Fruit fly (Drosophila melanogaster): ENCODE results near the gene Klp3A.

Klp3A gene

DNA sequence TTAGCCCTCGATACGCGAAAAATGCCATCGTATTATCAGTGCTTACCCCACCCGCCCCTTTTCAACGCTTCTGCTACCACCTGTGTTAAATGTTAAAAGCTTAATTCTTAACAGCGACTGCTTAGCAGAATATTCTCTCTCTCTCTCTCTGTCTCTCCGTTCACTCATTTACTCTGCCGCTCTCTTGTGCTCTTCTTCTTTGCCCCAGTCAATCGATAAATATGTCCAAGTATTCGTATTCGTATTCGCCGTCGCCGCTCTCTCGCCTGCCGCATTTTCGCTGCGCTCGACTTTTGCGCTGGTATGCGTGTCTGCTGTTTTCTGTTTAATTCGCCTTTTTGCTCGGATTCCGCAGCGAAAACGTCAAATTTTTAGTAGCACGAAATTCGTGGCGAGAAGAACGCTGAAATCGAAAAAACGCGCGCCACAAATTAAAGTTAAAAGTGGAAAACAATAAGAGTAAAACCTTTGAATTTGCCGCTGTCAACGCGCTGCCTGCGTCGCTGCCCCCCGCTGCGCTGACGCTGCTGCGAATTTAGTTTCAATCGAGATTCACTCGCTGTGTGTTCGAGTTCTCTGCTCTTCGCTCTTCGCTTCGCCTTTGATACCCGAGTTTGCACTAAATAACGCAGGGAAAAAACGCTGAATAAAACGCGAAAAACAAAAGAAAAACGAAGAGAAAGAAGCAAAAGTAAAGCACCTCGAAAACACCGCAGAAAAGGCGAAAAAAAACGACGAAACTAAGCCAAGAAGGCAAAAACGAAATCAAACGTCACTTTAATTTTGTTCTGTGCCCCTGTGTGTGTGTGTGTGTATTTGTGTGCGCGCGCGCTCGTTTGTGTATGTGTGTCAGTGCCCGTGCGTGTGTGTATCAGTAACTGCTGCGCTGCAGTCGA lies 38.9 kb upstream of the Klp3A start (continued):
- no peak for TF ChIP-seq Hr4 (GFP tag; optimal IDR thresholded peaks at IDR 0.05)
- TF ChIP-seq acj6 (GFP tag; optimal IDR thresholded peaks at IDR 0.05), result no peak

DNA sequence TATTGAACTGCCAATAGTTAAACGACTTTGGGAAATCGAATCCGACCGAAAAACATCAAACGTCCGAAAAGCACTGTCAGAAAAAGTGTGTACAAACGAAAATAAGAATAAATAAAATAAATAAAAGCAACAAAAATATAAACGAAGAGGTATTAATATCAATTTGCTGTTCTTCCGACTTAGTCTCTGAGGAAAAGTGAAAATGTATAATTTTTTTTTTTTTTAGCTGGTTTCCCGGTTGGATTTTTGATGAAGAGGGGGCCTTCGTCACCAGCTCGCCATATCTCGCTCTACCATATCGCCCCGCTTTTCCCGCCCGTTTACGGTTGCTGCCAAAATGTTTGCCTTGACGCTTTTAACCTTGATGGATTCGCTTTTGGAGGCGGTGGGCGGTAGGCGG lies 34.8 kb upstream of the Klp3A start:
- no peak for TF ChIP-seq CG6276 (GFP tag; optimal IDR thresholded peaks at IDR 0.05)
- TF ChIP-seq Eip78C (GFP tag), result peak; percentile 24

DNA sequence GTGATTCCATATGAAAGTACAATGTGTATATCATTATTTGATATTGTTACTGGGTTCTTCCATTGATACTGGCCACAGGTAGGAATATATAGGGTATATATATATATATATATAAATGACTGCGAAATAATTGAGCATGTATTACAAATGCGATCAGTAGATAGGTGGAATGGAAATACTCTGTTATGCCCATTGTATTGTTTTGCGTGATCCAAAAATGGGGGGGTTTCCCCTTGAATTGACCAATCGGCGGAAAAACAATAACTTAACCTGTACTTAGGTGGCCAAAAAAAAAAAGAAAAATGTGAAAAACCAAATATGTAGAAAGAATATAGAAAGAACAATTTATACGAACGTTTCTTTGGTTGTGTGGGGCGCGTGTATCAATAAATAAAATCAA lies 34.1 kb upstream of the Klp3A start:
- no peak for TF ChIP-seq cyc (GFP tag; optimal IDR thresholded peaks at IDR 0.05)
- TF ChIP-seq Sox102F (GFP tag; optimal IDR thresholded peaks at IDR 0.05), result no peak
- no peak for TF ChIP-seq svp (GFP tag)
- no peak for TF ChIP-seq CG6792 (GFP tag; optimal IDR thresholded peaks at IDR 0.05)
- no peak for TF ChIP-seq achi (GFP tag; optimal IDR thresholded peaks at IDR 0.05)
- no peak for TF ChIP-seq CG1621 (tag; optimal IDR thresholded peaks at IDR 0.05)
- no peak for TF ChIP-seq Sox14 (GFP tag; optimal IDR thresholded peaks at IDR 0.05)
- no peak for TF ChIP-seq pdm3 (GFP tag; optimal IDR thresholded peaks at IDR 0.05)
- TF ChIP-seq CG8319 (GFP tag; optimal IDR thresholded peaks at IDR 0.05), result no peak
- TF ChIP-seq salr (GFP tag; optimal IDR thresholded peaks at IDR 0.05), result no peak
- TF ChIP-seq ss (GFP tag; optimal IDR thresholded peaks at IDR 0.05), result no peak
- TF ChIP-seq CG11762 (GFP tag; optimal IDR thresholded peaks at IDR 0.05; ENCODE audit: insufficient read depth), result no peak
- no peak for TF ChIP-seq CG34406 (GFP tag; optimal IDR thresholded peaks at IDR 0.05)
- no peak for TF ChIP-seq Blimp-1 (GFP tag; optimal IDR thresholded peaks at IDR 0.05)
- no peak for TF ChIP-seq CG15336 (GFP tag; IDR thresholded peaks at IDR 0.05)
- no peak for TF ChIP-seq CG6163 (GFP tag; IDR thresholded peaks at IDR 0.05)
- no peak for TF ChIP-seq spab (GFP tag; optimal IDR thresholded peaks at IDR 0.05)
- no peak for TF ChIP-seq OdsH (GFP tag; optimal IDR thresholded peaks at IDR 0.05)

DNA sequence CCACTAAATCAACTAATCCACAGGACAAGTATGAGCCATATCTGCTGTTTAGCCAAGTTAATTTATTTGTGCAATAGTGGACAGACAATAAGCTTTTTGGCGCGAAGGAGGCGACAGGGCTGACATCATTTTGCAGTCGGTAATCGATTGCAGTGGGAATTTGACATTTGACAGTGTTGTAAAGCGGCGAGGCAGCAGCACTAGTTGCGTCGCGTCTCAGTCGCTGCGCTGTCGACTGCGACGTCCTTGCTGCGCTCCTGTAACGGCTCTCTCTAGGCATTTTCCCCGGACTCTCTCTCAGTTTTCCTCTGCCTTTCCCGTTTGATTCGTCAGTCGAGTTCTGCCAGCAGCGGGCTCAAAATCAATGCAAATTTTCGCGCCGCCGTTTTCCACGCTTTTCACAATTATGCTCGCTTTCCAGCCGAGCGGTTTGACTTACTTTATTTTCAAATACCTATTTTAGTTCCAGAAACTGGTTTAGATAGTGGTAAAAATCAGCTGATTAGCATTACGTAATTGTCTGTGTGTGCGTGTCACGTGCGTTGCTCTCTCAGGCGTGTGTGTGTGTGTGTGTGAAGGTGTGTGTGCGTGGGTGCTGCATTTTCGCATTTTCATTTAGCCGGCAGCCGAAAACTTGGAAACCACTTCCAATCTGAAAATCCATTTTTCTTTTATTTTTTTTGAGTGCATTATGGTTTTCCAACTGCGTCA lies 33.1 kb upstream of the Klp3A start:
- TF ChIP-seq Sox15 (GFP tag; optimal IDR thresholded peaks at IDR 0.05) (no peak), CG9139 (GFP tag; optimal IDR thresholded peaks at IDR 0.05) (no peak), Ets96B (tag; optimal IDR thresholded peaks at IDR 0.05) (no peak)

DNA sequence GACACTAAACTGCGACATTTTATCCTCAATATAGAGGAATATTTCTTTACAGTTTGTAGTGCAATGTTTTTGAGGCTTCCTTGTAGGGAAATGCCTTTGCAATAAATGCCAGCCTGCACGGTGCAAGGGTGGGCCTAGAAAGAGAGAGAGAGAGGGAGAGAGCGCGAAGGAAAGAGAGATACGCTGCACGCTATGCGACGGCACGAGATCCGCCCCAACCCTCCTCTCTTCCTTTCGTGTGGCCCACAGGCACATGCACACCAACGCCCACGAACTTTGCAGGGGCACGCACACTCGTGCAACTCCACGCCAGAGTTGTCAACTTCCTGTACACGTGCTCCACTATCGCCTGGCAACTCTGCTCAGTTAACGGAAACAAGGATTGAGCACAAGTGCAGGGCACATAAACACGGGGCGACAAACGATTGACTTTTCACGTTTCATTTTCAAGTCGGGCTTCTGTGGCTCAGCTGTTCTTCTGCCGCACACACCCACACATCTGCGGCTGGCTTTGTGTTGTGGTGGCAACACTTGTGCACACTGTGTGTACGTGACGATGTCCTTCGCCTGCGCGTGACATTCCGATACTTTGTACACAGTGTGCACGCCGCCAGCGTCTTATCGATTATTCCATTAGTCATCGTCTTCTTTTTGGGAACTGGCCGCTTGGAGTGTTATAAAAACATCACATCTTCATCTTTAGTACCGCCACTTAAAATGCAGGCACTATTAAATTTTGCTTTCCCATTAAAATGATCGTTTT lies 32.3 kb upstream of the Klp3A start:
- TF ChIP-seq Met (GFP tag; optimal IDR thresholded peaks at IDR 0.05) (no peak), ss (GFP tag; optimal IDR thresholded peaks at IDR 0.05) (peak; percentile 21 to 63), CG9139 (GFP tag; optimal IDR thresholded peaks at IDR 0.05) (no peak), dac (GFP tag; optimal IDR thresholded peaks at IDR 0.05) (no peak), CG6276 (GFP tag; optimal IDR thresholded peaks at IDR 0.05) (no peak), CG8319 (GFP tag; optimal IDR thresholded peaks at IDR 0.05) (no peak), CG4318 (GFP tag; optimal IDR thresholded peaks at IDR 0.05) (no peak), CG6854 (GFP tag; optimal IDR thresholded peaks at IDR 0.05) (no peak), CG8632 (GFP tag; optimal IDR thresholded peaks at IDR 0.05) (no peak), OdsH (GFP tag; optimal IDR thresholded peaks at IDR 0.05) (no peak), CG16779 (tag; optimal IDR thresholded peaks at IDR 0.05) (no peak), CG3032 (tag; optimal IDR thresholded peaks at IDR 0.05) (no peak), CG15336 (GFP tag; IDR thresholded peaks at IDR 0.05) (no peak), eg (GFP tag; IDR thresholded peaks at IDR 0.05) (0 out of 3 replicates have a peak, but pooled peaks have one; percentile 15), dsx (GFP tag; optimal IDR thresholded peaks at IDR 0.05; ENCODE audit: poor library complexity, severe bottlenecking) (no peak), Ets21C (GFP tag; optimal IDR thresholded peaks at IDR 0.05) (no peak), svp (GFP tag) (peak; percentile 34)

All from whole organism, prepupa.